Fruit fly (Drosophila melanogaster) Kc167 (cell line): ENCODE results near the gene CG14655.

Experiments
- Sin3A ChIP-seq: fragments of >200 bp; optimal IDR thresholded peaks from 2 replicates; lab custom pipeline; 2018; ENCODE audit warnings: missing external identifiers
- h ChIP-seq: fragments of >200 bp; optimal IDR thresholded peaks from 3 replicates; lab custom pipeline; 2018; ENCODE audit warnings: missing external identifiers
- insv ChIP-seq: fragments of >200 bp; optimal IDR thresholded peaks from 3 replicates; lab custom pipeline; 2018; ENCODE audit warnings: missing external identifiers
- ttk ChIP-seq: sonication (Bioruptor generic); optimal IDR thresholded peaks from 2 replicates; lab custom pipeline; 2017; ENCODE audit warnings: missing external identifiers

- no peak for TF ChIP-seq h (lab: Kevin White, UChicago)
- no peak for TF ChIP-seq insv (lab: Kevin White, UChicago)
- no peak for TF ChIP-seq ttk (lab: Kevin White, UChicago)
- no peak for TF ChIP-seq Sin3A (lab: Kevin White, UChicago)
Measured at dm6 chr3R:4748888-4749717, 31.0 kb downstream of the CG14655 start, which contains the start of gene tacc.
